Worm (Caenorhabditis elegans): ENCODE measurements around the gene ZK177.1.

DNA sequence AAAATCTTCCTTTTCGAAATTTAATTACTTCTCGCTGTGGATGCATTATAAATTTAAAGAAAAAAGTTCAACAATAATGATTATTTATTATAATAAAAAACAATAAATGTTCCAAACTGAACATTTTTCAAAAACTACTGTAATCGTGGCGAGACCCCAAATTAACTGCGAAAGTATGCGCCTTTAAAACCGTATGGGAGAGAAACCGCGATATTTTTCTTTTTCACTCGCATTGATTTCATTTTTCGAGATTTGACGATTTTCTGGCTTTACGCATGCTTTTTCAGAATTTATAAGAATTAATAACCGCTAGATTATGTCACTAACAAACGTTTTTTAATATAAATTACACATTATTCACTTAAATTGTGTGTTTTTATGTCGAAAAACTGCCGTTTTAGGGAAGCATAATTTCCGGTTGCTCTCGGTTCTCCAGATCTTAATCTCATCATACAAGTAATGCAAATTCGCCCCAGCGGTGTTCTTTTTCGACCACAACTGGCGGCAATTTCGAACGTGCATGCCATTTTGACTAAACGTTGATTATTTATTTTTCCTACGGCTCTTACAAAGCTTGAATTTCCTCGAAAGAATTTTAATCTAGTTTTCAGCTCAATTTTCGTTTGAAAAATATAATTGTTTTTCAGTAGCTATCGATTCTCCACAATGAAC, 26.8 kb upstream of the ZK177.1 start, which contains the start of gene F12A10.8:
- TF ChIP-seq flt-1 (GFP tag; IDR thresholded peaks at IDR 0.05) (no peak), cog-1 (tag; optimal IDR thresholded peaks at IDR 0.05) (no peak), ztf-29 (GFP tag; IDR thresholded peaks at IDR 0.05) (no peak), tab-1 (GFP tag; IDR thresholded peaks at IDR 0.05) (no peak), ref-1 (GFP tag; conservative IDR thresholded peaks at IDR 0.05) (no peak), ztf-23 (GFP tag; IDR thresholded peaks at IDR 0.05) (no peak), T22C8.4 (GFP tag; IDR thresholded peaks at IDR 0.05) (no peak)

Measured in whole organism, midembryonic.